Fruit fly (Drosophila melanogaster): ENCODE results near the gene CG4968.

- TF ChIP-seq Pif1A (GFP tag; optimal IDR thresholded peaks at IDR 0.05) (no peak), EcR (GFP tag; optimal IDR thresholded peaks at IDR 0.05) (no peak), CG9948 (tag; optimal IDR thresholded peaks at IDR 0.05) (no peak), CG12605 (GFP tag; IDR thresholded peaks at IDR 0.05) (no peak), CG34367 (tag; optimal IDR thresholded peaks at IDR 0.05) (no peak), Pif1B (GFP tag; optimal IDR thresholded peaks at IDR 0.05) (no peak), rn (GFP tag; IDR thresholded peaks at IDR 0.05) (no peak)
These were observed 44.9 kb upstream of the CG4968 start for dm6 chr2L:10261774-10262173.
